Fruit fly (Drosophila melanogaster) whole organism, embryonic: ENCODE data around the gene CG3008.

Source experiments
- ATbp ChIP-seq: fragments of 200-800 bp; sonication (Bioruptor generic); optimal IDR thresholded peaks from 2 replicates; lab custom pipeline; 2017; ENCODE audit warnings: missing biosample characterization, mild to moderate bottlenecking, missing genetic modification characterization, missing genetic modification reagents
- Abd-B ChIP-seq: fragments of 200-800 bp; sonication (Bioruptor generic); optimal IDR thresholded peaks from 2 replicates; lab custom pipeline; 2018; ENCODE audit warnings: missing biosample characterization, mild to moderate bottlenecking, missing genetic modification characterization, moderate library complexity
- CG12769 ChIP-seq: fragments of 200-800 bp; sonication (Bioruptor generic); optimal IDR thresholded peaks from 2 replicates; lab custom pipeline; 2019; ENCODE audit warnings: missing biosample characterization, mild to moderate bottlenecking, missing genetic modification characterization, moderate library complexity
- CG1529 ChIP-seq: fragments of 200-800 bp; sonication (Bioruptor generic); optimal IDR thresholded peaks from 3 replicates; lab custom pipeline; 2018; ENCODE audit warnings: missing biosample characterization, missing genetic modification characterization
- CG1647 ChIP-seq: fragments of 200-800 bp; sonication (Bioruptor generic); optimal IDR thresholded peaks from 3 replicates; lab custom pipeline; 2016; ENCODE audit warnings: missing biosample characterization, missing genetic modification characterization
- CG17385 ChIP-seq: fragments of 200-800 bp; sonication (Bioruptor generic); optimal IDR thresholded peaks from 3 replicates; lab custom pipeline; 2018; ENCODE audit warnings: missing biosample characterization, mild to moderate bottlenecking, missing genetic modification characterization
- CG18011 ChIP-seq: fragments of 200-800 bp; sonication (Bioruptor generic); optimal IDR thresholded peaks from 2 replicates; lab custom pipeline; 2017; ENCODE audit warnings: missing biosample characterization, missing genetic modification characterization, mild to moderate bottlenecking, moderate library complexity, missing genotype
- CG18262 ChIP-seq: fragments of 200-800 bp; optimal IDR thresholded peaks from 3 replicates; lab custom pipeline; 2019; ENCODE audit warnings: missing biosample characterization, mild to moderate bottlenecking, missing genetic modification characterization, moderate library complexity
- CG18476 ChIP-seq: fragments of 200-800 bp; sonication (Bioruptor generic); optimal IDR thresholded peaks from 2 replicates; lab custom pipeline; 2016; ENCODE audit warnings: missing biosample characterization, mild to moderate bottlenecking, missing genetic modification characterization
- CG18599 ChIP-seq: fragments of 200-800 bp; sonication (Bioruptor generic); optimal IDR thresholded peaks from 3 replicates; lab custom pipeline; 2017; ENCODE audit warnings: missing biosample characterization, missing genetic modification characterization, mild to moderate bottlenecking, moderate library complexity, missing genetic modification reagents
- CG2120 ChIP-seq: fragments of 200-800 bp; sonication (Bioruptor generic); optimal IDR thresholded peaks from 3 replicates; lab custom pipeline; 2016; ENCODE audit warnings: missing biosample characterization, missing genetic modification characterization
- CG34422 ChIP-seq: fragments of 200-800 bp; sonication (Bioruptor generic); IDR thresholded peaks from 3 replicates; pipeline ENCODE4 v1.3.6; 2022; ENCODE audit warnings: missing biosample characterization, missing genetic modification characterization
- CG3847 ChIP-seq: fragments of 200-800 bp; sonication (Bioruptor generic); IDR thresholded peaks from 2 replicates; pipeline ENCODE4 v1.3.6; 2022; ENCODE audit warnings: missing biosample characterization, missing genetic modification characterization
- CG6254 ChIP-seq: fragments of 200-800 bp; sonication (Bioruptor generic); optimal IDR thresholded peaks from 3 replicates; lab custom pipeline; 2017; ENCODE audit warnings: mild to moderate bottlenecking, missing biosample characterization, missing genetic modification reagents, missing genetic modification characterization
- CG7372 ChIP-seq: fragments of 200-800 bp; sonication (Bioruptor generic); IDR thresholded peaks from 2 replicates; pipeline ENCODE4 v1.3.6; 2022; ENCODE audit warnings: missing biosample characterization, missing genetic modification characterization
- CG7556 ChIP-seq: fragments of 200-800 bp; sonication (Bioruptor generic); optimal IDR thresholded peaks from 2 replicates; lab custom pipeline; 2017; ENCODE audit warnings: missing biosample characterization, mild to moderate bottlenecking, missing genetic modification characterization
- Dfd ChIP-seq, 2 experiments: fragments of >200 bp; optimal IDR thresholded peaks; 2 replicates each; lab custom pipeline; 2017; ENCODE audit warnings: missing biosample characterization in 2 of 2, missing genetic modification characterization in 2 of 2
- Dip2 ChIP-seq: fragments of 200-800 bp; sonication (Bioruptor generic); IDR thresholded peaks from 2 replicates; pipeline ENCODE4 v1.3.6; 2022; ENCODE audit warnings: missing biosample characterization, missing genetic modification characterization
- ERR ChIP-seq: fragments of 200-800 bp; sonication (Bioruptor generic); optimal IDR thresholded peaks from 2 replicates; lab custom pipeline; 2016; ENCODE audit warnings: missing biosample characterization, missing genetic modification characterization
- Ets65A ChIP-seq: fragments of 200-800 bp; sonication (Bioruptor generic); peaks from one replicate; lab custom pipeline; 2016; ENCODE audit warnings: missing biosample characterization, missing genetic modification characterization
- Hr39 ChIP-seq: fragments of >200 bp; optimal IDR thresholded peaks from 2 replicates; lab custom pipeline; 2017
- MESR4 ChIP-seq: fragments of 200-800 bp; sonication (Bioruptor generic); optimal IDR thresholded peaks from 2 replicates; lab custom pipeline; 2018; ENCODE audit warnings: missing biosample characterization, mild to moderate bottlenecking, missing genetic modification characterization, moderate library complexity
- Spps ChIP-seq: fragments of 200-800 bp; sonication (Bioruptor generic); optimal IDR thresholded peaks from 2 replicates; lab custom pipeline; 2018; ENCODE audit warnings: missing biosample characterization, mild to moderate bottlenecking, missing genetic modification characterization
- ara ChIP-seq: fragments of 200-800 bp; sonication (Bioruptor generic); IDR thresholded peaks from 2 replicates; pipeline ENCODE4 v1.3.6; 2022; ENCODE audit warnings: missing biosample characterization, missing genetic modification characterization
- ash1 ChIP-seq: fragments of 200-800 bp; sonication (Bioruptor generic); optimal IDR thresholded peaks from 2 replicates; lab custom pipeline; 2018; ENCODE audit warnings: missing biosample characterization, mild to moderate bottlenecking, missing genetic modification characterization
- bsh ChIP-seq, 2 experiments: fragments of 200-800 bp; sonication (Bioruptor generic); optimal IDR thresholded peaks; 2 replicates each; lab custom pipeline; 2017 to 2018; ENCODE audit warnings: mild to moderate bottlenecking in 2 of 2, missing biosample characterization in 2 of 2, missing genetic modification characterization in 2 of 2, moderate library complexity in 1 of 2
- cg ChIP-seq: fragments of 200-800 bp; sonication (Bioruptor generic); optimal IDR thresholded peaks from 3 replicates; lab custom pipeline; 2019; ENCODE audit warnings: missing biosample characterization, mild to moderate bottlenecking, missing genetic modification characterization, moderate library complexity
- dmrt99B ChIP-seq: fragments of 200-800 bp; sonication (Bioruptor generic); optimal IDR thresholded peaks from 2 replicates; lab custom pipeline; 2018; ENCODE audit warnings: missing biosample characterization, mild to moderate bottlenecking, missing genetic modification characterization, moderate library complexity
- esg ChIP-seq: fragments of 200-800 bp; sonication (Bioruptor generic); conservative IDR thresholded peaks from 2 replicates; pipeline ENCODE4 v1.3.6; 2022; ENCODE audit warnings: missing biosample characterization, missing genetic modification characterization
- ewg ChIP-seq: fragments of 200-800 bp; sonication (Bioruptor generic); optimal IDR thresholded peaks from 3 replicates; lab custom pipeline; 2017; ENCODE audit warnings: mild to moderate bottlenecking, missing biosample characterization, missing genetic modification reagents, missing genetic modification characterization
- fd3F ChIP-seq: fragments of 200-800 bp; sonication (Bioruptor generic); optimal IDR thresholded peaks from 2 replicates; lab custom pipeline; 2018; ENCODE audit warnings: missing biosample characterization, mild to moderate bottlenecking, missing genetic modification characterization, moderate library complexity
- grau ChIP-seq: fragments of 200-800 bp; optimal IDR thresholded peaks from 3 replicates; lab custom pipeline; 2019; ENCODE audit warnings: missing biosample characterization, mild to moderate bottlenecking, missing genetic modification characterization, moderate library complexity
- lbe ChIP-seq: fragments of 200-800 bp; sonication (Bioruptor generic); optimal IDR thresholded peaks from 2 replicates; lab custom pipeline; 2016; ENCODE audit warnings: missing biosample characterization, mild to moderate bottlenecking, missing genetic modification characterization
- lilli ChIP-seq: fragments of 200-800 bp; sonication (Bioruptor generic); optimal IDR thresholded peaks from 3 replicates; lab custom pipeline; 2016; ENCODE audit warnings: missing biosample characterization, missing genetic modification characterization
- prd ChIP-seq, 3 experiments: fragments of >200 bp in 2 of 3; fragments of 200-800 bp in 1 of 3; sonication (Bioruptor generic) in 1 of 3; optimal IDR thresholded peaks in 2 of 3; IDR thresholded peaks in 1 of 3; 2 replicates in 2 of 3; 3 replicates in 1 of 3; pipeline versions ENCODE4 v1.3.6 to Lab custom; 2017 to 2022; ENCODE audit warnings: missing biosample characterization in 1 of 3, missing genetic modification characterization in 1 of 3
- sc ChIP-seq, 3 experiments: fragments of >200 bp in 2 of 3; fragments of 200-800 bp in 1 of 3; sonication (Bioruptor generic) in 1 of 3; optimal IDR thresholded peaks; 2 replicates in 2 of 3; 3 replicates in 1 of 3; lab custom pipeline; 2017; ENCODE audit warnings: mild to moderate bottlenecking in 1 of 3, missing biosample characterization in 1 of 3, missing genetic modification characterization in 1 of 3, missing genetic modification reagents in 1 of 3
- sisA ChIP-seq: fragments of 200-800 bp; sonication (Bioruptor generic); IDR thresholded peaks from 2 replicates; pipeline ENCODE4 v1.3.6; 2022; ENCODE audit warnings: missing biosample characterization, missing genetic modification characterization
- sob ChIP-seq: fragments of 200-800 bp; sonication (Bioruptor generic); IDR thresholded peaks from 2 replicates; pipeline ENCODE4 v1.3.6; 2022; ENCODE audit warnings: missing biosample characterization, missing genetic modification characterization
- sug ChIP-seq: fragments of 200-800 bp; optimal IDR thresholded peaks from 2 replicates; lab custom pipeline; 2019; ENCODE audit warnings: missing biosample characterization, mild to moderate bottlenecking, missing genetic modification characterization, moderate library complexity

Gene CG3008

dm6 chr2L:4861503-4861902, 21.6 kb upstream of the CG3008 start (continued):
- no peak for TF ChIP-seq Spps (tag; lab: Kevin White, UChicago)
- no peak for TF ChIP-seq sug (tag; lab: Kevin White, UChicago)
- peak; percentile 51 for TF ChIP-seq CG7372
- no peak for TF ChIP-seq ATbp
- TF ChIP-seq sob (GFP tag; lab: Robert Waterston, UW), result 0 out of 2 replicates have a peak, but pooled peaks have one; percentile 37
- TF ChIP-seq fd3F (GFP tag; lab: Kevin White, UChicago), result no peak
- TF ChIP-seq CG18262 (tag; lab: Kevin White, UChicago), result peak; percentile 27
- TF ChIP-seq CG18599 (GFP tag; lab: Kevin White, UChicago), result peak; percentile 78
- TF ChIP-seq lilli (GFP tag; lab: Kevin White, UChicago), result peak; percentile 48
- no peak for TF ChIP-seq prd (optimal IDR thresholded peaks at IDR 0.05; lab: Kevin White, UChicago)
- peak; percentile 76; the same call in 2 of the 3 replicates for TF ChIP-seq prd (GFP tag; IDR thresholded peaks at IDR 0.05; lab: Robert Waterston, UW)
- TF ChIP-seq ewg (GFP tag; lab: Kevin White, UChicago), result no peak
- peak; percentile 6 for TF ChIP-seq Abd-B (GFP tag; lab: Kevin White, UChicago)

dm6 chr2L:4865400-4865799, 17.7 kb upstream of the CG3008 start:
- TF ChIP-seq CG7556, result no peak
- TF ChIP-seq Dfd (GFP tag; optimal IDR thresholded peaks at IDR 0.05; lab: Kevin White, UChicago), result peak in 1 of 2 experiments; percentile 55
- TF ChIP-seq CG18476 (GFP tag; lab: Kevin White, UChicago), result no peak
- peak; percentile 20 for TF ChIP-seq Ets65A (GFP tag; lab: Kevin White, UChicago)

dm6 chr2L:4868383-4868782, 14.7 kb upstream of the CG3008 start:
- TF ChIP-seq grau (tag; lab: Kevin White, UChicago), result peak; percentile 57
- TF ChIP-seq CG18011 (GFP tag; lab: Kevin White, UChicago), result peak; percentile 58
- no peak for TF ChIP-seq sc (optimal IDR thresholded peaks at IDR 0.05; lab: Kevin White, UChicago)
- no peak for TF ChIP-seq sc (GFP tag; optimal IDR thresholded peaks at IDR 0.05; lab: Kevin White, UChicago)

dm6 chr2L:4882131-4883022, 721 bp upstream of the CG3008 start:
- TF ChIP-seq CG1529 (no peak), CG6254 (GFP tag; lab: Kevin White, UChicago) (no peak), ash1 (GFP tag; lab: Kevin White, UChicago) (no peak), esg (GFP tag; lab: Robert Waterston, UW) (no peak), CG1647 (GFP tag; lab: Kevin White, UChicago) (no peak), dmrt99B (no peak), CG2120 (no peak), MESR4 (GFP tag; lab: Kevin White, UChicago) (peak; percentile 60), cg (GFP tag; lab: Kevin White, UChicago) (peak; percentile 11), lbe (GFP tag; lab: Kevin White, UChicago) (no peak), CG34422 (no peak), CG7372 (no peak), CG17385 (GFP tag; lab: Kevin White, UChicago) (peak; percentile 94), Dip2 (no peak), Hr39 (lab: Kevin White, UChicago) (peak; percentile 32), bsh (GFP tag; optimal IDR thresholded peaks at IDR 0.05; lab: Kevin White, UChicago) (peak in 1 of 2 experiments; percentile 27), CG12769 (tag; lab: Kevin White, UChicago) (no peak), fd3F (GFP tag; lab: Kevin White, UChicago) (no peak), sisA (GFP tag; lab: Robert Waterston, UW) (no peak), ERR (GFP tag; lab: Kevin White, UChicago) (peak; percentile 33), CG3847 (GFP tag; lab: Robert Waterston, UW) (no peak), grau (tag; lab: Kevin White, UChicago) (no peak), Dfd (GFP tag; optimal IDR thresholded peaks at IDR 0.05; lab: Kevin White, UChicago) (peak in 1 of 2 experiments; percentile 84), ara (GFP tag; lab: Robert Waterston, UW) (no peak)
